Fruit fly (Drosophila melanogaster) whole organism, embryonic: ENCODE data around the gene CG5087.
A peak's percentile ranks its signal among the peaks of the same experiment; 100 is the strongest.

Source experiments
- Atf6 ChIP-seq: fragments of 200-800 bp; sonication (Bioruptor generic); IDR thresholded peaks from 2 replicates; pipeline ENCODE4 v1.3.6; 2022; ENCODE audit warnings: missing biosample characterization, missing genetic modification characterization
- B-H1 ChIP-seq: fragments of 200-800 bp; sonication (Bioruptor generic); IDR thresholded peaks from 3 replicates; pipeline ENCODE4 v1.3.6; 2022; ENCODE audit warnings: missing biosample characterization, missing genetic modification characterization
- CG10274 ChIP-seq: fragments of 200-800 bp; sonication (Bioruptor generic); optimal IDR thresholded peaks from 3 replicates; lab custom pipeline; 2017; ENCODE audit warnings: missing biosample characterization, mild to moderate bottlenecking, missing genetic modification characterization
- CG10431 ChIP-seq: fragments of 200-800 bp; sonication (Bioruptor generic); optimal IDR thresholded peaks from 3 replicates; lab custom pipeline; 2018; ENCODE audit warnings: missing biosample characterization, mild to moderate bottlenecking, missing genetic modification characterization
- CG11456 ChIP-seq: fragments of 200-800 bp; sonication (Bioruptor generic); IDR thresholded peaks from 3 replicates; pipeline ENCODE4 v1.3.6; 2022; ENCODE audit warnings: missing biosample characterization, missing genetic modification characterization
- CG12071 ChIP-seq: fragments of 200-800 bp; sonication (Bioruptor generic); optimal IDR thresholded peaks from 3 replicates; lab custom pipeline; 2018; ENCODE audit warnings: missing biosample characterization, mild to moderate bottlenecking, missing genetic modification characterization
- CG12391 ChIP-seq: fragments of 200-800 bp; sonication (Bioruptor generic); optimal IDR thresholded peaks from 3 replicates; lab custom pipeline; 2018; ENCODE audit warnings: missing biosample characterization, mild to moderate bottlenecking, missing genetic modification characterization, moderate library complexity
- CG14860 ChIP-seq: fragments of 200-800 bp; sonication (Bioruptor generic); IDR thresholded peaks from 3 replicates; pipeline ENCODE4 v1.3.6; 2022; ENCODE audit warnings: missing biosample characterization, missing genetic modification characterization; ENCODE audit not compliant: partially characterized antibody
- CG15073 ChIP-seq: fragments of 200-800 bp; sonication (Bioruptor generic); optimal IDR thresholded peaks from 2 replicates; lab custom pipeline; 2016; ENCODE audit warnings: missing biosample characterization, missing genetic modification characterization
- CG15479 ChIP-seq: fragments of 200-800 bp; sonication (Bioruptor generic); optimal IDR thresholded peaks from 3 replicates; lab custom pipeline; 2019; ENCODE audit warnings: missing biosample characterization, mild to moderate bottlenecking, missing genetic modification characterization, moderate library complexity
- CG15601 ChIP-seq: fragments of 200-800 bp; sonication (Bioruptor generic); optimal IDR thresholded peaks from 3 replicates; lab custom pipeline; 2019; ENCODE audit warnings: missing biosample characterization, mild to moderate bottlenecking, missing genetic modification characterization, moderate library complexity
- CG1603 ChIP-seq: fragments of 200-800 bp; sonication (Bioruptor generic); optimal IDR thresholded peaks from 2 replicates; lab custom pipeline; 2019; ENCODE audit warnings: missing biosample characterization, mild to moderate bottlenecking, missing genetic modification characterization, moderate library complexity
- CG16815 ChIP-seq: fragments of 200-800 bp; sonication (Bioruptor generic); optimal IDR thresholded peaks from 3 replicates; lab custom pipeline; 2017; ENCODE audit warnings: missing biosample characterization, mild to moderate bottlenecking, missing genetic modification characterization
- CG17385 ChIP-seq: fragments of 200-800 bp; sonication (Bioruptor generic); optimal IDR thresholded peaks from 3 replicates; lab custom pipeline; 2018; ENCODE audit warnings: missing biosample characterization, mild to moderate bottlenecking, missing genetic modification characterization
- CG18599 ChIP-seq: fragments of 200-800 bp; sonication (Bioruptor generic); optimal IDR thresholded peaks from 3 replicates; lab custom pipeline; 2017; ENCODE audit warnings: missing biosample characterization, missing genetic modification characterization, mild to moderate bottlenecking, moderate library complexity, missing genetic modification reagents
- CG2889 ChIP-seq: fragments of 200-800 bp; sonication (Bioruptor generic); IDR thresholded peaks from 3 replicates; pipeline ENCODE4 v1.3.6; 2022; ENCODE audit warnings: missing biosample characterization, missing genetic modification characterization
- CG31388 ChIP-seq: fragments of 200-800 bp; sonication (Bioruptor generic); optimal IDR thresholded peaks from 2 replicates; lab custom pipeline; 2016; ENCODE audit warnings: missing biosample characterization, missing genetic modification characterization
- CG33213 ChIP-seq: fragments of 200-800 bp; sonication (Bioruptor generic); optimal IDR thresholded peaks from 3 replicates; lab custom pipeline; 2016; ENCODE audit warnings: missing biosample characterization, missing genetic modification characterization
- CG4730 ChIP-seq: fragments of 200-800 bp; sonication (Bioruptor generic); IDR thresholded peaks from 2 replicates; pipeline ENCODE4 v1.3.6; 2022; ENCODE audit warnings: missing biosample characterization, missing genetic modification characterization
- CG6813 ChIP-seq: fragments of 200-800 bp; sonication (Bioruptor generic); optimal IDR thresholded peaks from 2 replicates; lab custom pipeline; 2017; ENCODE audit warnings: missing biosample characterization, missing genetic modification characterization, mild to moderate bottlenecking, moderate library complexity, missing genetic modification reagents
- CG8281 ChIP-seq: fragments of 200-800 bp; sonication (Bioruptor generic); optimal IDR thresholded peaks from 2 replicates; lab custom pipeline; 2018; ENCODE audit warnings: missing biosample characterization, mild to moderate bottlenecking, missing genetic modification characterization, moderate library complexity
- D19A ChIP-seq: fragments of 200-800 bp; optimal IDR thresholded peaks from 3 replicates; lab custom pipeline; 2019; ENCODE audit warnings: missing biosample characterization, mild to moderate bottlenecking, missing genetic modification characterization, moderate library complexity
- Drgx ChIP-seq: fragments of 200-800 bp; sonication (Bioruptor generic); IDR thresholded peaks from 2 replicates; pipeline ENCODE4 v1.3.6; 2022; ENCODE audit warnings: missing biosample characterization, missing genetic modification characterization
- Fer3 ChIP-seq: fragments of 200-800 bp; sonication (Bioruptor generic); optimal IDR thresholded peaks from 2 replicates; lab custom pipeline; 2018; ENCODE audit warnings: missing biosample characterization, mild to moderate bottlenecking, missing genetic modification characterization, moderate library complexity
- HLH3B ChIP-seq: fragments of 200-800 bp; sonication (Bioruptor generic); IDR thresholded peaks from 2 replicates; pipeline ENCODE4 v1.3.6; 2022; ENCODE audit warnings: missing biosample characterization, missing genetic modification characterization
- HmgZ ChIP-seq: fragments of 200-800 bp; sonication (Bioruptor generic); optimal IDR thresholded peaks from 2 replicates; lab custom pipeline; 2018; ENCODE audit warnings: missing biosample characterization, mild to moderate bottlenecking, missing genetic modification characterization
- Hmx ChIP-seq: fragments of 200-800 bp; sonication (Bioruptor generic); optimal IDR thresholded peaks from 2 replicates; lab custom pipeline; 2016; ENCODE audit warnings: missing biosample characterization, missing genetic modification characterization
- Hr51 ChIP-seq, 2 experiments: fragments of 200-800 bp; sonication (Bioruptor generic); optimal IDR thresholded peaks; 2 replicates in 1 of 2; 3 replicates in 1 of 2; lab custom pipeline; 2016 to 2018; ENCODE audit warnings: missing biosample characterization in 2 of 2, missing genetic modification characterization in 2 of 2, mild to moderate bottlenecking in 1 of 2, moderate library complexity in 1 of 2
- Lpt ChIP-seq: fragments of >200 bp; optimal IDR thresholded peaks from 2 replicates; lab custom pipeline; 2018; ENCODE audit warnings: missing biosample characterization, missing genetic modification characterization
- Nf-YA ChIP-seq: fragments of 200-800 bp; sonication (Bioruptor generic); IDR thresholded peaks from 2 replicates; pipeline ENCODE4 v1.3.6; 2022; ENCODE audit warnings: missing biosample characterization, missing genetic modification characterization
- Nf-YC ChIP-seq: fragments of 200-800 bp; optimal IDR thresholded peaks from 3 replicates; lab custom pipeline; 2019; ENCODE audit warnings: missing biosample characterization, mild to moderate bottlenecking, missing genetic modification characterization, moderate library complexity
- Oaz ChIP-seq: fragments of 200-800 bp; sonication (Bioruptor generic); IDR thresholded peaks from 2 replicates; pipeline ENCODE4 v1.3.6; 2022; ENCODE audit warnings: missing biosample characterization, missing genetic modification characterization
- Scr ChIP-seq: fragments of 200-800 bp; sonication (Bioruptor generic); IDR thresholded peaks from 2 replicates; pipeline ENCODE4 v1.3.6; 2022; ENCODE audit warnings: missing biosample characterization, missing genetic modification characterization; ENCODE audit not compliant: partially characterized antibody
- Taf1 ChIP-seq: fragments of 200-800 bp; sonication (Bioruptor generic); IDR thresholded peaks from 2 replicates; pipeline ENCODE4 v1.3.6; 2022; ENCODE audit warnings: missing biosample characterization, missing genetic modification characterization
- ase ChIP-seq: fragments of 200-800 bp; sonication (Bioruptor generic); IDR thresholded peaks from 3 replicates; pipeline ENCODE4 v1.3.6; 2022; ENCODE audit warnings: missing biosample characterization, missing genetic modification characterization
- bowl ChIP-seq: fragments of 200-800 bp; sonication (Bioruptor generic); IDR thresholded peaks from 2 replicates; pipeline ENCODE4 v1.3.6; 2022; ENCODE audit warnings: missing biosample characterization, missing genetic modification characterization
- br ChIP-seq: fragments of >200 bp; optimal IDR thresholded peaks from 2 replicates; lab custom pipeline; 2017
- gsb-n ChIP-seq: fragments of 200-800 bp; sonication (Bioruptor generic); optimal IDR thresholded peaks from 3 replicates; lab custom pipeline; 2018; ENCODE audit warnings: missing biosample characterization, mild to moderate bottlenecking, missing genetic modification characterization
- jing ChIP-seq: fragments of 200-800 bp; sonication (Bioruptor generic); optimal IDR thresholded peaks from 2 replicates; lab custom pipeline; 2018; ENCODE audit warnings: missing biosample characterization, mild to moderate bottlenecking, missing genetic modification characterization
- kni ChIP-seq: fragments of 200-800 bp; sonication (Bioruptor generic); optimal IDR thresholded peaks from 3 replicates; lab custom pipeline; 2017; ENCODE audit warnings: mild to moderate bottlenecking, missing biosample characterization, missing genetic modification reagents, missing genetic modification characterization
- luna ChIP-seq: fragments of 200-800 bp; sonication (Bioruptor generic); optimal IDR thresholded peaks from 2 replicates; lab custom pipeline; 2016; ENCODE audit warnings: missing biosample characterization, missing genetic modification characterization
- pho ChIP-seq: fragments of 200-800 bp; sonication (Bioruptor generic); optimal IDR thresholded peaks from 2 replicates; lab custom pipeline; 2016; ENCODE audit warnings: missing biosample characterization, missing genetic modification characterization
- ro ChIP-seq: fragments of 200-800 bp; sonication (Bioruptor generic); IDR thresholded peaks from 2 replicates; pipeline ENCODE4 v1.3.6; 2022; ENCODE audit warnings: missing biosample characterization, missing genetic modification characterization
- sc ChIP-seq, 3 experiments: fragments of >200 bp in 2 of 3; fragments of 200-800 bp in 1 of 3; sonication (Bioruptor generic) in 1 of 3; optimal IDR thresholded peaks; 2 replicates in 2 of 3; 3 replicates in 1 of 3; lab custom pipeline; 2017; ENCODE audit warnings: mild to moderate bottlenecking in 1 of 3, missing biosample characterization in 1 of 3, missing genetic modification characterization in 1 of 3, missing genetic modification reagents in 1 of 3
- scrt ChIP-seq: fragments of 200-800 bp; sonication (Bioruptor generic); optimal IDR thresholded peaks from 2 replicates; lab custom pipeline; 2018; ENCODE audit warnings: missing biosample characterization, mild to moderate bottlenecking, missing genetic modification characterization, moderate library complexity
- ssp ChIP-seq: fragments of 200-800 bp; sonication (Bioruptor generic); IDR thresholded peaks from 2 replicates; pipeline ENCODE4 v1.3.6; 2022; ENCODE audit warnings: missing biosample characterization, missing genetic modification characterization
- twi ChIP-seq: fragments of 200-800 bp; optimal IDR thresholded peaks from 2 replicates; lab custom pipeline; 2019; ENCODE audit warnings: missing biosample characterization, mild to moderate bottlenecking, missing genetic modification characterization, moderate library complexity
- vfl ChIP-seq: fragments of 200-800 bp; sonication (Bioruptor generic); optimal IDR thresholded peaks from 2 replicates; lab custom pipeline; 2016; ENCODE audit warnings: missing biosample characterization, missing genetic modification characterization
- vvl ChIP-seq: fragments of 200-800 bp; sonication (Bioruptor generic); IDR thresholded peaks from 2 replicates; pipeline ENCODE4 v1.3.6; 2022; ENCODE audit warnings: missing biosample characterization, missing genetic modification characterization

CG5087 gene

dm6 chr3L:8953199-8953956 lies 44.6 kb upstream of the CG5087 start (continued):
- no peak for TF ChIP-seq B-H1 (GFP tag; lab: Robert Waterston, UW)
- TF ChIP-seq CG18599 (GFP tag; lab: Kevin White, UChicago): peak; percentile 82
- no peak; the same call in 1 of the 2 replicates for TF ChIP-seq Oaz (GFP tag; lab: Robert Waterston, UW)
- no peak for TF ChIP-seq CG1603 (tag; lab: Kevin White, UChicago)
- peak; percentile 46 for TF ChIP-seq CG12071
- no peak for TF ChIP-seq Lpt (GFP tag; lab: Kevin White, UChicago)
- peak; percentile 40 for TF ChIP-seq CG15601 (tag; lab: Kevin White, UChicago)
- no peak for TF ChIP-seq CG2889 (GFP tag; lab: Robert Waterston, UW)
- TF ChIP-seq CG15479 (GFP tag; lab: Kevin White, UChicago): no peak
- no peak for TF ChIP-seq pho (GFP tag; lab: Kevin White, UChicago)
- peak; percentile 75 for TF ChIP-seq D19A (tag; lab: Kevin White, UChicago)
- TF ChIP-seq scrt (GFP tag; lab: Kevin White, UChicago): peak; percentile 64
- peak; percentile 53 for TF ChIP-seq gsb-n (tag; lab: Kevin White, UChicago)
- no peak for TF ChIP-seq twi (tag; lab: Kevin White, UChicago)
- peak; percentile 70 for TF ChIP-seq CG12391 (tag; lab: Kevin White, UChicago)
- 0 out of 2 replicates have a peak, but pooled peaks have one; percentile 17 for TF ChIP-seq Atf6 (GFP tag; lab: Robert Waterston, UW)
- TF ChIP-seq CG33213 (GFP tag; lab: Kevin White, UChicago): no peak
- TF ChIP-seq vfl (GFP tag; lab: Kevin White, UChicago): no peak
- peak; percentile 14; the same call in 1 of the 2 replicates for TF ChIP-seq vvl (GFP tag; lab: Robert Waterston, UW)
- TF ChIP-seq CG10431 (GFP tag; lab: Kevin White, UChicago): peak; percentile 24
- peak; percentile 67; the same call in 1 of the 2 replicates for TF ChIP-seq Drgx (GFP tag; lab: Robert Waterston, UW)
- TF ChIP-seq Nf-YC (tag; lab: Kevin White, UChicago): peak; percentile 73
- TF ChIP-seq CG31388 (GFP tag; lab: Kevin White, UChicago): no peak
- peak; percentile 17 for TF ChIP-seq Scr (GFP tag; lab: Robert Waterston, UW)
- TF ChIP-seq HmgZ (tag; lab: Kevin White, UChicago): peak; percentile 44
- TF ChIP-seq CG14860: peak; percentile 41; the same call in 2 of the 3 replicates
- no peak for TF ChIP-seq CG4730 (GFP tag; lab: Robert Waterston, UW)
- no peak for TF ChIP-seq ro
- no peak for TF ChIP-seq Hmx
- no peak for TF ChIP-seq CG11456 (GFP tag; lab: Robert Waterston, UW)
- TF ChIP-seq CG8281 (tag; lab: Kevin White, UChicago): peak; percentile 42
- no peak for TF ChIP-seq br
- no peak for TF ChIP-seq CG15073
- peak; percentile 21 for TF ChIP-seq jing
- TF ChIP-seq bowl (GFP tag; lab: Robert Waterston, UW): no peak
- TF ChIP-seq ase (GFP tag; lab: Robert Waterston, UW): no peak
- no peak for TF ChIP-seq HLH3B (GFP tag; lab: Robert Waterston, UW)
- no peak for TF ChIP-seq kni (GFP tag; lab: Kevin White, UChicago)
- no peak for TF ChIP-seq luna (GFP tag; lab: Kevin White, UChicago)
- TF ChIP-seq ssp (GFP tag; lab: Robert Waterston, UW): no peak
- no peak for TF ChIP-seq Taf1 (GFP tag; lab: Robert Waterston, UW)
- TF ChIP-seq Fer3 (tag; lab: Kevin White, UChicago): peak; percentile 70
- peak; percentile 72 for TF ChIP-seq CG17385 (GFP tag; lab: Kevin White, UChicago)
- TF ChIP-seq CG16815: peak; percentile 34
- peak; percentile 24 for TF ChIP-seq CG10274 (GFP tag; lab: Kevin White, UChicago)
- TF ChIP-seq CG6813 (GFP tag; lab: Kevin White, UChicago): peak; percentile 69
- TF ChIP-seq Hr51 (GFP tag; optimal IDR thresholded peaks at IDR 0.05; lab: Kevin White, UChicago): peak in 1 of 2 experiments; percentile 82
- TF ChIP-seq Nf-YA (GFP tag; lab: Robert Waterston, UW): no peak
- TF ChIP-seq sc (optimal IDR thresholded peaks at IDR 0.05; lab: Kevin White, UChicago): no peak
- peak; percentile 13 for TF ChIP-seq sc (GFP tag; optimal IDR thresholded peaks at IDR 0.05; lab: Kevin White, UChicago)
